Worm (Caenorhabditis elegans) whole organism, L4 larva: ENCODE measurements around the gene gldi-6.
A peak's percentile ranks its signal among the peaks of the same experiment; 100 is the strongest.

Source experiments
- F10B5.3 ChIP-seq: sonication (generic microtip); optimal IDR thresholded peaks from 2 replicates; lab custom pipeline; 2016; ENCODE audit warnings: mild to moderate bottlenecking, missing genetic modification characterization, missing compliant biosample characterization
- F37D6.2 ChIP-seq: sonication (generic microtip); optimal IDR thresholded peaks from 2 replicates; lab custom pipeline; 2016; ENCODE audit warnings: mild to moderate bottlenecking, missing genetic modification characterization, missing compliant biosample characterization
- F49E8.2 ChIP-seq: sonication (generic microtip); optimal IDR thresholded peaks from 2 replicates; lab custom pipeline; 2016; ENCODE audit warnings: missing compliant biosample characterization, mild to moderate bottlenecking, missing genetic modification characterization, borderline replicate concordance
- T20F7.1 ChIP-seq: fragments of 200-800 bp; sonication (Bioruptor generic); optimal IDR thresholded peaks from 2 replicates; lab custom pipeline; 2018; ENCODE audit warnings: mild to moderate bottlenecking, missing genetic modification characterization, missing compliant biosample characterization
- T26A8.4 ChIP-seq: fragments of 200-800 bp; sonication (Bioruptor generic); IDR thresholded peaks from 2 replicates; pipeline ENCODE4 v1.3.6; 2022; ENCODE audit warnings: missing genetic modification characterization, missing compliant biosample characterization
- Y105C5A.15 ChIP-seq: fragments of 200-800 bp; sonication (Bioruptor generic); IDR thresholded peaks from 2 replicates; pipeline ENCODE4 v1.3.6; 2022; ENCODE audit warnings: missing genetic modification characterization, missing compliant biosample characterization
- Y75B8A.6 ChIP-seq: fragments of 200-800 bp; sonication (Bioruptor generic); IDR thresholded peaks from 2 replicates; pipeline ENCODE4 v1.3.6; 2022; ENCODE audit warnings: missing genetic modification reagents, missing genetic modification characterization, missing compliant biosample characterization
- ZK546.5 ChIP-seq, 2 experiments: sonication (generic microtip); optimal IDR thresholded peaks; 2 replicates each; lab custom pipeline; 2017; ENCODE audit warnings: missing biosample characterization in 2 of 2, missing genetic modification characterization in 2 of 2
- aha-1 ChIP-seq: fragments of 150-350 bp; peaks from one replicate; lab custom pipeline; 2014; ENCODE audit warnings: missing biosample characterization, missing genetic modification characterization
- arid-1 ChIP-seq: fragments of 200-800 bp; sonication (Bioruptor generic); conservative IDR thresholded peaks from 2 replicates; pipeline ENCODE4 v1.3.6; 2022; ENCODE audit warnings: missing genetic modification reagents, missing genetic modification characterization, missing compliant biosample characterization
- ceh-20 ChIP-seq: fragments of 200-800 bp; sonication (Bioruptor generic); IDR thresholded peaks from 2 replicates; pipeline ENCODE4 v1.3.6; 2022; ENCODE audit warnings: missing genetic modification reagents, missing genetic modification characterization, missing compliant biosample characterization
- ceh-28 ChIP-seq: fragments of 150-350 bp; optimal IDR thresholded peaks from 2 replicates; lab custom pipeline; 2014; ENCODE audit warnings: missing biosample characterization, missing genetic modification reagents, missing genetic modification characterization
- ceh-32 ChIP-seq: sonication (generic microtip); optimal IDR thresholded peaks from 2 replicates; lab custom pipeline; 2016; ENCODE audit warnings: mild to moderate bottlenecking, missing genetic modification characterization, missing compliant biosample characterization; ENCODE audit not compliant: poor library complexity
- ceh-44 ChIP-seq: fragments of 200-800 bp; sonication (Bioruptor generic); IDR thresholded peaks from 2 replicates; pipeline ENCODE4 v1.3.6; 2022; ENCODE audit warnings: missing genetic modification reagents, missing genetic modification characterization, missing compliant biosample characterization
- daf-12 ChIP-seq: fragments of 150-350 bp; optimal IDR thresholded peaks from 2 replicates; lab custom pipeline; 2014; ENCODE audit warnings: missing biosample characterization, missing genetic modification reagents, missing genetic modification characterization
- daf-19 ChIP-seq: fragments of 200-800 bp; sonication (Bioruptor generic); conservative IDR thresholded peaks from 2 replicates; pipeline ENCODE4 v1.3.6; 2022; ENCODE audit warnings: missing genetic modification characterization, missing compliant biosample characterization
- dmd-6 ChIP-seq: fragments of 200-800 bp; sonication (Bioruptor generic); IDR thresholded peaks from 2 replicates; pipeline ENCODE4 v1.3.6; 2022; ENCODE audit warnings: missing genetic modification reagents, missing genetic modification characterization, missing compliant biosample characterization
- duxl-1 ChIP-seq: sonication (generic microtip); optimal IDR thresholded peaks from 2 replicates; lab custom pipeline; 2016; ENCODE audit warnings: mild to moderate bottlenecking, missing genetic modification characterization, moderate library complexity, missing compliant biosample characterization; ENCODE audit not compliant: poor library complexity
- fos-1 ChIP-seq: fragments of 150-350 bp; optimal IDR thresholded peaks from 2 replicates; lab custom pipeline; 2014; ENCODE audit warnings: missing biosample characterization, missing genetic modification characterization
- gei-8 ChIP-seq: fragments of 200-800 bp; sonication (Bioruptor generic); optimal IDR thresholded peaks from 2 replicates; lab custom pipeline; 2018; ENCODE audit warnings: mild to moderate bottlenecking, missing genetic modification characterization, missing compliant biosample characterization
- hif-1 ChIP-seq, 2 experiments: sonication (generic microtip); optimal IDR thresholded peaks; 2 replicates each; lab custom pipeline; 2016 to 2017; ENCODE audit warnings: missing compliant biosample characterization in 2 of 2, missing genetic modification characterization in 2 of 2, missing genetic modification reagents in 2 of 2, missing genotype in 2 of 2, mild to moderate bottlenecking in 1 of 2
- lin-15B ChIP-seq: fragments of 150-350 bp; sonication (generic microtip); optimal IDR thresholded peaks from 3 replicates; lab custom pipeline; 2014; ENCODE audit warnings: missing biosample characterization, missing genetic modification characterization
- lin-38 ChIP-seq: fragments of 200-800 bp; sonication (Bioruptor generic); IDR thresholded peaks from 2 replicates; pipeline ENCODE4 v1.3.6; 2022; ENCODE audit warnings: missing genetic modification reagents, missing genetic modification characterization, missing compliant biosample characterization
- lir-3 ChIP-seq: sonication (generic microtip); optimal IDR thresholded peaks from 2 replicates; lab custom pipeline; 2016; ENCODE audit warnings: mild to moderate bottlenecking, missing genetic modification characterization, missing compliant biosample characterization
- mdl-1 ChIP-seq, 2 experiments: fragments of 150-350 bp in 1 of 2; sonication (generic microtip) in 1 of 2; optimal IDR thresholded peaks; 2 replicates each; lab custom pipeline; 2014 to 2017; ENCODE audit warnings: missing biosample characterization in 2 of 2, missing genetic modification characterization in 2 of 2
- mdt-29 ChIP-seq: fragments of 200-800 bp; sonication (Bioruptor generic); IDR thresholded peaks from 2 replicates; pipeline ENCODE4 v1.3.6; 2022; ENCODE audit warnings: missing genetic modification reagents, missing genetic modification characterization, missing compliant biosample characterization
- mep-1 ChIP-seq: fragments of 150-350 bp; sonication (generic microtip); optimal IDR thresholded peaks from 3 replicates; lab custom pipeline; 2014; ENCODE audit warnings: missing biosample characterization, missing genetic modification characterization
- mes-2 ChIP-seq: sonication (generic microtip); optimal IDR thresholded peaks from 2 replicates; lab custom pipeline; 2016; ENCODE audit warnings: missing genotype, mild to moderate bottlenecking, missing genetic modification characterization, missing compliant biosample characterization; ENCODE audit not compliant: poor library complexity, severe bottlenecking
- mxl-2 ChIP-seq: fragments of 200-800 bp; sonication (Bioruptor generic); conservative IDR thresholded peaks from 2 replicates; pipeline ENCODE4 v1.3.6; 2022; ENCODE audit warnings: missing genetic modification reagents, missing genetic modification characterization, missing compliant biosample characterization
- nhr-10 ChIP-seq: fragments of 150-350 bp; optimal IDR thresholded peaks from 2 replicates; lab custom pipeline; 2014; ENCODE audit warnings: missing biosample characterization, missing genetic modification characterization
- nhr-102 ChIP-seq: sonication (generic microtip); optimal IDR thresholded peaks from 2 replicates; lab custom pipeline; 2016; ENCODE audit warnings: mild to moderate bottlenecking, missing genetic modification characterization, moderate library complexity, missing compliant biosample characterization
- nhr-11 ChIP-seq: fragments of 150-350 bp; optimal IDR thresholded peaks from 2 replicates; lab custom pipeline; 2014; ENCODE audit warnings: missing biosample characterization, missing genetic modification characterization
- nhr-111 ChIP-seq: fragments of 200-800 bp; sonication (Bioruptor generic); optimal IDR thresholded peaks from 2 replicates; lab custom pipeline; 2018; ENCODE audit warnings: mild to moderate bottlenecking, missing genetic modification characterization, missing compliant biosample characterization
- nhr-237 ChIP-seq: sonication (generic microtip); optimal IDR thresholded peaks from 2 replicates; lab custom pipeline; 2017; ENCODE audit warnings: missing biosample characterization, missing genetic modification characterization
- nhr-28 ChIP-seq: fragments of 150-350 bp; optimal IDR thresholded peaks from 2 replicates; lab custom pipeline; 2014; ENCODE audit warnings: missing biosample characterization, missing genetic modification characterization
- nhr-42 ChIP-seq: fragments of 200-800 bp; sonication (Bioruptor generic); IDR thresholded peaks from 2 replicates; pipeline ENCODE4 v1.3.6; 2022; ENCODE audit warnings: missing genetic modification characterization, missing compliant biosample characterization
- nhr-6 ChIP-seq: fragments of 150-350 bp; optimal IDR thresholded peaks from 2 replicates; lab custom pipeline; 2014; ENCODE audit warnings: missing biosample characterization, missing genetic modification characterization
- nhr-77 ChIP-seq: fragments of 150-350 bp; optimal IDR thresholded peaks from 2 replicates; lab custom pipeline; 2014; ENCODE audit warnings: missing biosample characterization, missing genetic modification characterization
- pha-4 ChIP-seq, 2 experiments: fragments of 150-350 bp in 1 of 2; fragments of 200-800 bp in 1 of 2; sonication (Bioruptor generic) in 1 of 2; IDR thresholded peaks in 1 of 2; optimal IDR thresholded peaks in 1 of 2; 2 replicates each; pipeline versions ENCODE4 v1.3.6 to Lab custom; 2014 to 2022; ENCODE audit warnings: missing genetic modification characterization in 2 of 2, missing genetic modification reagents in 2 of 2, missing biosample characterization in 1 of 2, missing compliant biosample characterization in 1 of 2
- rbr-2 ChIP-seq: sonication (generic microtip); optimal IDR thresholded peaks from 2 replicates; lab custom pipeline; 2016; ENCODE audit warnings: missing genotype, missing genetic modification characterization, missing compliant biosample characterization
- sdz-12 ChIP-seq: fragments of 200-800 bp; sonication (Bioruptor generic); optimal IDR thresholded peaks from 2 replicates; lab custom pipeline; 2018; ENCODE audit warnings: mild to moderate bottlenecking, missing genetic modification characterization, missing compliant biosample characterization
- skn-1 ChIP-seq: fragments of 150-350 bp; optimal IDR thresholded peaks from 2 replicates; lab custom pipeline; 2014; ENCODE audit warnings: missing biosample characterization, missing genetic modification characterization
- snpc-1.2 ChIP-seq: fragments of 200-800 bp; sonication (Bioruptor generic); IDR thresholded peaks from 2 replicates; pipeline ENCODE4 v1.3.6; 2022; ENCODE audit warnings: missing genetic modification reagents, missing genetic modification characterization, missing compliant biosample characterization
- spr-3 ChIP-seq: fragments of 200-800 bp; sonication (Bioruptor generic); optimal IDR thresholded peaks from 2 replicates; lab custom pipeline; 2018; ENCODE audit warnings: mild to moderate bottlenecking, missing genetic modification characterization, missing compliant biosample characterization
- tra-1 ChIP-seq: fragments of 200-800 bp; sonication (Bioruptor generic); IDR thresholded peaks from 2 replicates; pipeline ENCODE4 v1.3.6; 2022; ENCODE audit warnings: missing genetic modification reagents, missing genetic modification characterization, missing compliant biosample characterization
- unc-39 ChIP-seq: sonication (generic microtip); optimal IDR thresholded peaks from 2 replicates; lab custom pipeline; 2017; ENCODE audit warnings: missing biosample characterization, missing genetic modification characterization
- unc-62 ChIP-seq, 3 experiments: fragments of 150-350 bp in 1 of 3; sonication (generic microtip); optimal IDR thresholded peaks in 2 of 3; peaks in 1 of 3; 1 replicate in 1 of 3; 2 replicates in 2 of 3; lab custom pipeline; 2014 to 2017; ENCODE audit warnings: missing biosample characterization in 3 of 3, missing genetic modification characterization in 3 of 3, missing genetic modification reagents in 3 of 3, missing genotype in 1 of 3
- zag-1 ChIP-seq: fragments of 150-350 bp; optimal IDR thresholded peaks from 2 replicates; lab custom pipeline; 2014; ENCODE audit warnings: missing biosample characterization, missing genetic modification characterization
- zfp-3 ChIP-seq: fragments of 200-800 bp; sonication (Bioruptor generic); conservative IDR thresholded peaks from 2 replicates; pipeline ENCODE4 v1.3.6; 2022; ENCODE audit warnings: missing genetic modification reagents, missing genetic modification characterization, missing compliant biosample characterization
- ztf-11 ChIP-seq: fragments of 150-350 bp; optimal IDR thresholded peaks from 2 replicates; lab custom pipeline; 2014; ENCODE audit warnings: missing biosample characterization, missing genetic modification characterization

The gldi-6 gene

ce11 chrII:3439244-3439698 is 7.5 kb upstream of the gldi-6 start (continued):
- TF ChIP-seq mes-2 (peak; percentile 37), tra-1 (GFP tag; lab: Robert Waterston, UW) (peak; percentile 90), mep-1 (tag; lab: Kevin White, UChicago) (peak; percentile 56), nhr-111 (GFP tag; lab: Kevin White, UChicago) (no peak), nhr-10 (tag; lab: Kevin White, UChicago) (no peak), lir-3 (peak; percentile 48), mdl-1 (tag; optimal IDR thresholded peaks at IDR 0.05; lab: Kevin White, UChicago) (no peak), sdz-12 (peak; percentile 40), mxl-2 (GFP tag; lab: Robert Waterston, UW) (no peak), F10B5.3 (no peak), unc-62 (GFP tag; optimal IDR thresholded peaks at IDR 0.05 in 1 of 2; lab: Kevin White, UChicago) (no peak), unc-62 (tag; optimal IDR thresholded peaks at IDR 0.05; lab: Kevin White, UChicago) (no peak), F37D6.2 (tag; lab: Kevin White, UChicago) (no peak), F49E8.2 (tag; lab: Kevin White, UChicago) (peak; percentile 8), unc-39 (tag; lab: Kevin White, UChicago) (no peak), Y105C5A.15 (GFP tag; lab: Robert Waterston, UW) (peak; percentile 84; the same call in 1 of the 2 replicates), gei-8 (GFP tag; lab: Kevin White, UChicago) (peak; percentile 91), ZK546.5 (tag; optimal IDR thresholded peaks at IDR 0.05; lab: Kevin White, UChicago) (no peak), snpc-1.2 (GFP tag; lab: Robert Waterston, UW) (peak; percentile 80; the same call in 1 of the 2 replicates), zag-1 (no peak), arid-1 (GFP tag; lab: Robert Waterston, UW) (no peak), mdt-29 (GFP tag; lab: Robert Waterston, UW) (peak; percentile 86), ztf-11 (tag; lab: Kevin White, UChicago) (no peak), zfp-3 (GFP tag; lab: Robert Waterston, UW) (peak; percentile 73; the same call in 1 of the 2 replicates), Y75B8A.6 (GFP tag; lab: Robert Waterston, UW) (no peak; the same call in 1 of the 2 replicates), nhr-42 (GFP tag; lab: Robert Waterston, UW) (no peak), aha-1 (tag; lab: Kevin White, UChicago) (peak; percentile 71), T26A8.4 (GFP tag; lab: Robert Waterston, UW) (peak; percentile 74), rbr-2 (tag; lab: Kevin White, UChicago) (peak; percentile 48), hif-1 (tag; optimal IDR thresholded peaks at IDR 0.05; lab: Kevin White, UChicago) (peak in 1 of 2 experiments; percentile 52), dmd-6 (GFP tag; lab: Robert Waterston, UW) (peak; percentile 81), nhr-237 (tag; lab: Kevin White, UChicago) (no peak), nhr-11 (no peak), fos-1 (tag; lab: Kevin White, UChicago) (no peak), lin-38 (GFP tag; lab: Robert Waterston, UW) (peak; percentile 81), nhr-28 (peak; percentile 68), spr-3 (GFP tag; lab: Kevin White, UChicago) (peak; percentile 62), T20F7.1 (GFP tag; lab: Kevin White, UChicago) (no peak), lin-15B (tag; lab: Kevin White, UChicago) (no peak), nhr-77 (no peak), ceh-44 (GFP tag; lab: Robert Waterston, UW) (peak; percentile 54; the same call in 1 of the 2 replicates), nhr-6 (tag; lab: Kevin White, UChicago) (no peak), daf-12 (tag; lab: Kevin White, UChicago) (no peak), ceh-28 (tag; lab: Kevin White, UChicago) (no peak), daf-19 (GFP tag; lab: Robert Waterston, UW) (no peak; the same call in 1 of the 2 replicates), pha-4 (GFP tag; IDR thresholded peaks at IDR 0.05; lab: Robert Waterston, UW) (peak; percentile 85), pha-4 (tag; optimal IDR thresholded peaks at IDR 0.05; lab: Kevin White, UChicago) (no peak), ceh-32 (tag; lab: Kevin White, UChicago) (no peak), ceh-20 (GFP tag; lab: Robert Waterston, UW) (peak; percentile 59; the same call in 1 of the 2 replicates), nhr-102 (peak; percentile 50), skn-1 (tag; lab: Kevin White, UChicago) (no peak), duxl-1 (peak; percentile 73)
